Fruit fly (Drosophila melanogaster) whole organism, wandering third instar larva: ENCODE measurements around the gene Sclp.

Experiments
- Dfd ChIP-seq: fragments of >200 bp; optimal IDR thresholded peaks from 2 replicates; lab custom pipeline; 2017; ENCODE audit warnings: missing biosample characterization, missing genetic modification characterization
- Dif ChIP-seq: fragments of 200-275, 200-300 bp; sonication (Bioruptor generic); optimal IDR thresholded peaks from 2 replicates; lab custom pipeline; 2018; ENCODE audit warnings: missing biosample characterization, missing genetic modification characterization; ENCODE audit not compliant: partially characterized antibody
- Hr78 ChIP-seq: fragments of >200 bp; optimal IDR thresholded peaks from 2 replicates; lab custom pipeline; 2017; ENCODE audit warnings: missing biosample characterization, missing genetic modification characterization
- OdsH ChIP-seq: fragments of 200-800 bp; sonication (Bioruptor generic); optimal IDR thresholded peaks from 2 replicates; lab custom pipeline; 2016; ENCODE audit warnings: missing biosample characterization, mild to moderate bottlenecking, missing genetic modification characterization
- dl ChIP-seq, 2 experiments: fragments of 175-275, 200-275 bp in 1 of 2; fragments of 200-275 bp in 1 of 2; sonication (Bioruptor generic); optimal IDR thresholded peaks; lab custom pipeline; 2018; ENCODE audit warnings: mild to moderate bottlenecking in 2 of 2, missing biosample characterization in 2 of 2, missing genetic modification characterization in 2 of 2, moderate library complexity in 2 of 2; ENCODE audit not compliant: partially characterized antibody in 2 of 2, insufficient read depth in 1 of 2
- foxo ChIP-seq, 2 experiments: fragments of 200-800 bp; sonication (Bioruptor generic); optimal IDR thresholded peaks; 2 replicates in 1 of 2; 3 replicates in 1 of 2; lab custom pipeline; 2016 to 2017; ENCODE audit warnings: missing biosample characterization in 2 of 2, missing genetic modification characterization in 2 of 2
- fru ChIP-seq: fragments of 200-800 bp; sonication (Bioruptor generic); optimal IDR thresholded peaks from 3 replicates; lab custom pipeline; 2016; ENCODE audit warnings: missing biosample characterization, mild to moderate bottlenecking, missing genetic modification characterization
- usp ChIP-seq: fragments of >200 bp; optimal IDR thresholded peaks from 2 replicates; lab custom pipeline; 2017; ENCODE audit warnings: missing biosample characterization, missing genetic modification characterization

- TF ChIP-seq foxo (GFP tag; optimal IDR thresholded peaks at IDR 0.05; lab: Kevin White, UChicago) (no peak), dl (GFP tag; optimal IDR thresholded peaks at IDR 0.05; lab: Kevin White, UChicago; ENCODE audit: insufficient read depth in 1 of 2, partially characterized antibody in 2 of 2) (no peak), Hr78 (GFP tag; lab: Kevin White, UChicago) (no peak), usp (GFP tag; lab: Kevin White, UChicago) (no peak), Dif (GFP tag; lab: Kevin White, UChicago) (no peak), fru (no peak), Dfd (GFP tag; lab: Kevin White, UChicago) (no peak), OdsH (GFP tag; lab: Kevin White, UChicago) (no peak)
Measured at dm6 chrX:11881686-11882085, 42.8 kb downstream of the Sclp start.
